Fruit fly (Drosophila melanogaster): ENCODE data around the gene CG14937.

CG14937 gene

DNA sequence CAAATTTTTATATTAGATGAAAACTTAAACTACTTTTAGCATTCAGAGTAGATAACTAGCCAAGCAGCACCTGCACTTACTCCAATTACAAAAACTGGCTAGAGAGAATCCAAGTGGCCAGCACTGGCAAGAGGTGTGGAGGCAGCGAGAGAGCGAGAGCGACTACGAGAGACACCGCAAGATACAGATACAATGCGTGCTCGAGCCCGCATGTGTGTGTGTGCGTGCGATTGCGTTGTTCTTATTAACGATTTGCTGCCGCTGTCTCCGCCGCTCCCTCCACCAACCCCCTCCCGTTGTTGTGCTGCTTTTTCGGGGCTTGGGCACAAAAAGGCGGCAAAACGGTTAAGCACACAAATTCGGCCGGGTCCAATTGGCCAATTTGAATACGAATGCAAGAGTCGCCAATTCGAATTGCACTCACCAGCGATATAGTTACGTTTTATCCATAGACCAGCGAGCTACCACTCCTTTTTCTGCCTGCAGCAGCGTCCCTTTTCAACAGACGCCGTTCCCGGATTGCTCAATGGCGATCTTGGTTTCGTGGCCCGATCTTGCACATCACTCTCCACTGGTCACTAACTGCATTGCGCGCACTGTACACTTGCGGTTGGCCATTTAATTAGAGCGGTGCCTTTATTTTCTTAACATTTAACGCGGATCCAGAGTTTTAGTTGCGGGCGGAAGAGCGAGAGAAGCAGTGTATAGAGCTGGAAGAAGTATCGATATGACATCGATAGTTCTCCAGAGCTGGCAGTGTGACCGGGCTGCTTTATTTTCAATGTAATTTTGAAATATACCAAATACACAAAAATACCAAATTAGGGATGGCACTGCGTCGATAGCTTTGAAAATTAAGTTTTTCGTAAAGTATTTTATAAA is 15.1 kb upstream of the CG14937 start, which contains the start of gene crol (continued):
- TF ChIP-seq CG2678 (tag; optimal IDR thresholded peaks at IDR 0.05), result no peak
- TF ChIP-seq disco-r (GFP tag; optimal IDR thresholded peaks at IDR 0.05), result no peak
- no peak for TF ChIP-seq eve (GFP tag; optimal IDR thresholded peaks at IDR 0.05)
- TF ChIP-seq repo (GFP tag; optimal IDR thresholded peaks at IDR 0.05), result no peak
- TF ChIP-seq zfh2 (GFP tag; optimal IDR thresholded peaks at IDR 0.05), result no peak
- TF ChIP-seq prd (optimal IDR thresholded peaks at IDR 0.05), result no peak
- TF ChIP-seq prd (GFP tag; IDR thresholded peaks at IDR 0.05), result peak; percentile 23; the same call in 1 of the 3 replicates
- no peak for TF ChIP-seq CG6272 (GFP tag; IDR thresholded peaks at IDR 0.05)
- TF ChIP-seq hbn (GFP tag; IDR thresholded peaks at IDR 0.05; ENCODE audit: partially characterized antibody), result peak; percentile 84
- TF ChIP-seq Hr78 (GFP tag; optimal IDR thresholded peaks at IDR 0.05), result no peak
- no peak for TF ChIP-seq CG1529 (GFP tag; optimal IDR thresholded peaks at IDR 0.05)
- peak; percentile 91 for TF ChIP-seq CG6175 (GFP tag; IDR thresholded peaks at IDR 0.05)
- TF ChIP-seq CG4424 (GFP tag; optimal IDR thresholded peaks at IDR 0.05), result no peak
- TF ChIP-seq en (GFP tag; optimal IDR thresholded peaks at IDR 0.05), result no peak
- TF ChIP-seq CG8281 (tag; optimal IDR thresholded peaks at IDR 0.05), result no peak
- no peak for TF ChIP-seq ftz-f1 (GFP tag; optimal IDR thresholded peaks at IDR 0.05)
- TF ChIP-seq CG14965 (GFP tag; optimal IDR thresholded peaks at IDR 0.05; ENCODE audit: borderline replicate concordance), result no peak
- 0 out of 2 replicates have a peak, but pooled peaks have one; percentile 13 for TF ChIP-seq CG10366 (GFP tag; IDR thresholded peaks at IDR 0.05)
- no peak for TF ChIP-seq CG16863 (GFP tag; optimal IDR thresholded peaks at IDR 0.05)
- peak; percentile 87 for TF ChIP-seq CG9797 (GFP tag; optimal IDR thresholded peaks at IDR 0.05)
- TF ChIP-seq dpn (GFP tag; optimal IDR thresholded peaks at IDR 0.05), result no peak
- TF ChIP-seq CG11247 (GFP tag; IDR thresholded peaks at IDR 0.05), result no peak
- TF ChIP-seq Oli (tag; optimal IDR thresholded peaks at IDR 0.05), result no peak
- TF ChIP-seq mam (GFP tag; optimal IDR thresholded peaks at IDR 0.05), result peak; percentile 1
- no peak for TF ChIP-seq CG3838 (GFP tag; optimal IDR thresholded peaks at IDR 0.05)
- TF ChIP-seq HLH3B (GFP tag; IDR thresholded peaks at IDR 0.05), result 0 out of 2 replicates have a peak, but pooled peaks have one; percentile 25
- no peak for TF ChIP-seq ranshi (GFP tag; IDR thresholded peaks at IDR 0.05)
- no peak for TF ChIP-seq CG1233 (GFP tag; optimal IDR thresholded peaks at IDR 0.05)
- no peak for TF ChIP-seq CG12299 (tag; optimal IDR thresholded peaks at IDR 0.05)
- TF ChIP-seq CG5245 (GFP tag; optimal IDR thresholded peaks at IDR 0.05), result peak; percentile 6
- TF ChIP-seq CG12391 (tag; optimal IDR thresholded peaks at IDR 0.05), result peak; percentile 55
- TF ChIP-seq psq (GFP tag; optimal IDR thresholded peaks at IDR 0.05), result no peak
- no peak for TF ChIP-seq al (GFP tag; IDR thresholded peaks at IDR 0.05)
- TF ChIP-seq Ets97D (GFP tag; optimal IDR thresholded peaks at IDR 0.05), result peak; percentile 81
- no peak for TF ChIP-seq NK7.1 (GFP tag; optimal IDR thresholded peaks at IDR 0.05)
- no peak for TF ChIP-seq CG4730 (GFP tag; IDR thresholded peaks at IDR 0.05)
- TF ChIP-seq lola (GFP tag; optimal IDR thresholded peaks at IDR 0.05), result peak in 1 of 3 experiments; percentile 13
- peak; percentile 100 for TF ChIP-seq Elba2 (GFP tag; optimal IDR thresholded peaks at IDR 0.05)
- TF ChIP-seq CG10565 (GFP tag; optimal IDR thresholded peaks at IDR 0.05), result no peak
- TF ChIP-seq CG17912 (GFP tag; optimal IDR thresholded peaks at IDR 0.05), result no peak
- no peak for TF ChIP-seq Fer2 (tag; optimal IDR thresholded peaks at IDR 0.05)
- TF ChIP-seq dan (GFP tag; IDR thresholded peaks at IDR 0.05), result no peak
- no peak for TF ChIP-seq CG18262 (tag; optimal IDR thresholded peaks at IDR 0.05)
- TF ChIP-seq CG1602 (GFP tag; optimal IDR thresholded peaks at IDR 0.05), result no peak
- no peak for TF ChIP-seq Hand (GFP tag; optimal IDR thresholded peaks at IDR 0.05)
- peak; percentile 74 for TF ChIP-seq ato (GFP tag; IDR thresholded peaks at IDR 0.05; ENCODE audit: partially characterized antibody)
- no peak for TF ChIP-seq lov (optimal IDR thresholded peaks at IDR 0.05)
- TF ChIP-seq lov (GFP tag; IDR thresholded peaks at IDR 0.05), result no peak
- no peak for TF ChIP-seq CG12236 (GFP tag; optimal IDR thresholded peaks at IDR 0.05)
- TF ChIP-seq vfl (GFP tag; optimal IDR thresholded peaks at IDR 0.05), result no peak
